ENCODE assay signal across 1 fruit fly cellular context in the genomic region with DNA sequence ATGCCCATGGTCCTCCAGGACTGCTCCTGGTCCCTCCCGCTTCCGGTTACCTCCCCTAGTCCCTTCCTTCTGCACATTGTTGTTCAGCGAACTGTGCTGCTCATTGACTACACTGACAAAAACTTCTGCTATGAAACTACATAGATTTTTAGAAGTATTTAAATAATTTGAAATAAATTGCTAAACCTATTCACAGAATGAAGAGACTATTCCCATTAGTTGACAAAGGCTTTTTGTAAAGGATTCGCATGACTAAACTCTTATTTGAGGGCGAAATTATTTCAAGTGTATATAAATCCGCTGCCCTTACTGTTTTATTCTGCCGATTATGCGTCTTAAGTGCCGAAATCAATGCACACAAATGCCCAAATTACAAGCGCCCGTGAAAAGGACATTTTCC.
TF ChIP-seq lines count a peak whose summit lies in the region.

No protein-coding gene starts in this region.

TF ChIP-seq in whole organism, embryonic, 481 proteins besides CTCF, POLR2A, EP300 and RAD21 (continued from another document and continues in another):
- TF ChIP-seq ftz-f1 (GFP tag; optimal IDR thresholded peaks at IDR 0.05; lab: Kevin White, UChicago): no peak
- no peak for TF ChIP-seq CG18011 (GFP tag; optimal IDR thresholded peaks at IDR 0.05; lab: Kevin White, UChicago)
- TF ChIP-seq zfh2 (GFP tag; optimal IDR thresholded peaks at IDR 0.05; lab: Kevin White, UChicago): no peak
- TF ChIP-seq CG2889 (GFP tag; IDR thresholded peaks at IDR 0.05; lab: Robert Waterston, UW): no peak
- TF ChIP-seq HLH4C (GFP tag; IDR thresholded peaks at IDR 0.05; lab: Robert Waterston, UW; ENCODE audit: partially characterized antibody): no peak
- no peak for TF ChIP-seq CG7963 (GFP tag; IDR thresholded peaks at IDR 0.05; lab: Robert Waterston, UW; ENCODE audit: partially characterized antibody)
- TF ChIP-seq ATbp (GFP tag; optimal IDR thresholded peaks at IDR 0.05; lab: Kevin White, UChicago): peak; percentile 28
- no peak for TF ChIP-seq Aef1 (GFP tag; IDR thresholded peaks at IDR 0.05; lab: Robert Waterston, UW)
- TF ChIP-seq CG11247 (GFP tag; IDR thresholded peaks at IDR 0.05; lab: Robert Waterston, UW): no peak
- TF ChIP-seq Blimp-1 (GFP tag; optimal IDR thresholded peaks at IDR 0.05; lab: Kevin White, UChicago): peak; percentile 53
- TF ChIP-seq CkIIα-i1 (GFP tag; IDR thresholded peaks at IDR 0.05; lab: Robert Waterston, UW): no peak
- TF ChIP-seq CG1602 (GFP tag; optimal IDR thresholded peaks at IDR 0.05; lab: Kevin White, UChicago): peak; percentile 32
- peak; percentile 86 for TF ChIP-seq CG15696 (tag; optimal IDR thresholded peaks at IDR 0.05; lab: Kevin White, UChicago)
- no peak for TF ChIP-seq CG13287 (GFP tag; IDR thresholded peaks at IDR 0.05; lab: Robert Waterston, UW; ENCODE audit: partially characterized antibody)
- TF ChIP-seq twi (tag; optimal IDR thresholded peaks at IDR 0.05; lab: Kevin White, UChicago): peak; percentile 32
- no peak for TF ChIP-seq CG6175 (GFP tag; IDR thresholded peaks at IDR 0.05; lab: Robert Waterston, UW)
- TF ChIP-seq fru (optimal IDR thresholded peaks at IDR 0.05; lab: Kevin White, UChicago): no peak
- TF ChIP-seq esg (GFP tag; conservative IDR thresholded peaks at IDR 0.05; lab: Robert Waterston, UW): no peak
- no peak for TF ChIP-seq Mrtf (GFP tag; IDR thresholded peaks at IDR 0.05; lab: Robert Waterston, UW)
- no peak for TF ChIP-seq TFAM (GFP tag; optimal IDR thresholded peaks at IDR 0.05; lab: Kevin White, UChicago)
- TF ChIP-seq CG2712 (tag; optimal IDR thresholded peaks at IDR 0.05; lab: Kevin White, UChicago): peak; percentile 83
- no peak for TF ChIP-seq sc (optimal IDR thresholded peaks at IDR 0.05; lab: Kevin White, UChicago)
- peak; percentile 56 for TF ChIP-seq sc (GFP tag; optimal IDR thresholded peaks at IDR 0.05; lab: Kevin White, UChicago)
- TF ChIP-seq phol (tag; optimal IDR thresholded peaks at IDR 0.05; lab: Kevin White, UChicago): peak; percentile 72
- TF ChIP-seq CG12104 (GFP tag; optimal IDR thresholded peaks at IDR 0.05; lab: Kevin White, UChicago): peak; percentile 2
- peak; percentile 50 for TF ChIP-seq grau (tag; optimal IDR thresholded peaks at IDR 0.05; lab: Kevin White, UChicago)
- no peak for TF ChIP-seq pho (GFP tag; optimal IDR thresholded peaks at IDR 0.05; lab: Kevin White, UChicago)
- TF ChIP-seq cwo (GFP tag; optimal IDR thresholded peaks at IDR 0.05; lab: Kevin White, UChicago): no peak
- no peak for TF ChIP-seq HLH54F (GFP tag; optimal IDR thresholded peaks at IDR 0.05; lab: Kevin White, UChicago)
- peak; percentile 33 for TF ChIP-seq CG16815 (GFP tag; optimal IDR thresholded peaks at IDR 0.05; lab: Kevin White, UChicago)
- TF ChIP-seq sr (GFP tag; IDR thresholded peaks at IDR 0.05; lab: Robert Waterston, UW): no peak
- TF ChIP-seq CG18764 (GFP tag; optimal IDR thresholded peaks at IDR 0.05; lab: Kevin White, UChicago): peak; percentile 30
- TF ChIP-seq CG10565 (GFP tag; optimal IDR thresholded peaks at IDR 0.05; lab: Kevin White, UChicago): no peak
- no peak for TF ChIP-seq sd (tag; optimal IDR thresholded peaks at IDR 0.05; lab: Kevin White, UChicago)
- peak; percentile 49 for TF ChIP-seq nerfin-1 (tag; optimal IDR thresholded peaks at IDR 0.05; lab: Kevin White, UChicago)
- no peak for TF ChIP-seq bbx (GFP tag; IDR thresholded peaks at IDR 0.05; lab: Robert Waterston, UW; ENCODE audit: partially characterized antibody)
- 0 out of 3 replicates have a peak, but pooled peaks have one; percentile 7 for TF ChIP-seq CG11456 (GFP tag; IDR thresholded peaks at IDR 0.05; lab: Robert Waterston, UW)
- TF ChIP-seq Rfx (GFP tag; IDR thresholded peaks at IDR 0.05; lab: Robert Waterston, UW): no peak
- TF ChIP-seq fd96Cb (tag; optimal IDR thresholded peaks at IDR 0.05; lab: Kevin White, UChicago): peak; percentile 57
- no peak for TF ChIP-seq wek (GFP tag; optimal IDR thresholded peaks at IDR 0.05; lab: Kevin White, UChicago)
- no peak for TF ChIP-seq CG12744 (GFP tag; optimal IDR thresholded peaks at IDR 0.05; lab: Kevin White, UChicago)
- TF ChIP-seq CG6654 (GFP tag; optimal IDR thresholded peaks at IDR 0.05; lab: Kevin White, UChicago): no peak
- TF ChIP-seq gcm2 (GFP tag; optimal IDR thresholded peaks at IDR 0.05; lab: Kevin White, UChicago): no peak
- no peak for TF ChIP-seq pita (GFP tag; optimal IDR thresholded peaks at IDR 0.05; lab: Kevin White, UChicago)
- TF ChIP-seq gsb (GFP tag; IDR thresholded peaks at IDR 0.05; lab: Robert Waterston, UW): no peak
- no peak for TF ChIP-seq CG5953 (GFP tag; IDR thresholded peaks at IDR 0.05; lab: Robert Waterston, UW)
- TF ChIP-seq Fer2 (tag; optimal IDR thresholded peaks at IDR 0.05; lab: Kevin White, UChicago): no peak
- peak; percentile 76 for TF ChIP-seq CG10267 (tag; optimal IDR thresholded peaks at IDR 0.05; lab: Kevin White, UChicago)
- no peak for TF ChIP-seq Gsc (GFP tag; IDR thresholded peaks at IDR 0.05; lab: Robert Waterston, UW)
- peak; percentile 89 for TF ChIP-seq dmrt11E (tag; optimal IDR thresholded peaks at IDR 0.05; lab: Kevin White, UChicago)
- no peak for TF ChIP-seq CG4328 (GFP tag; optimal IDR thresholded peaks at IDR 0.05; lab: Kevin White, UChicago)
- peak; percentile 57; the same call in 1 of the 2 replicates for TF ChIP-seq vvl (GFP tag; IDR thresholded peaks at IDR 0.05; lab: Robert Waterston, UW)
- TF ChIP-seq CG6254 (GFP tag; optimal IDR thresholded peaks at IDR 0.05; lab: Kevin White, UChicago): peak; percentile 57
- peak; percentile 53 for TF ChIP-seq CG10209 (GFP tag; optimal IDR thresholded peaks at IDR 0.05; lab: Kevin White, UChicago)
- TF ChIP-seq prd (optimal IDR thresholded peaks at IDR 0.05; lab: Kevin White, UChicago): no peak
- peak; percentile 82 for TF ChIP-seq prd (GFP tag; IDR thresholded peaks at IDR 0.05; lab: Robert Waterston, UW)
- TF ChIP-seq CG8089 (GFP tag; optimal IDR thresholded peaks at IDR 0.05; lab: Kevin White, UChicago): no peak
- peak; percentile 4 for TF ChIP-seq kah (GFP tag; optimal IDR thresholded peaks at IDR 0.05; lab: Kevin White, UChicago)
- TF ChIP-seq Oli (tag; optimal IDR thresholded peaks at IDR 0.05; lab: Kevin White, UChicago): peak; percentile 64
- TF ChIP-seq bigmax (GFP tag; optimal IDR thresholded peaks at IDR 0.05; lab: Kevin White, UChicago): no peak
- no peak for TF ChIP-seq CG3995 (GFP tag; optimal IDR thresholded peaks at IDR 0.05; lab: Kevin White, UChicago)
- no peak for TF ChIP-seq slou (GFP tag; optimal IDR thresholded peaks at IDR 0.05; lab: Kevin White, UChicago)
- peak; percentile 80 for TF ChIP-seq gsb-n (tag; optimal IDR thresholded peaks at IDR 0.05; lab: Kevin White, UChicago)
- TF ChIP-seq Asciz (GFP tag; optimal IDR thresholded peaks at IDR 0.05; lab: Kevin White, UChicago): peak; percentile 36
- no peak for TF ChIP-seq CG12299 (tag; optimal IDR thresholded peaks at IDR 0.05; lab: Kevin White, UChicago)
- TF ChIP-seq CG3163 (GFP tag; optimal IDR thresholded peaks at IDR 0.05; lab: Kevin White, UChicago): no peak
- TF ChIP-seq Dll (GFP tag; IDR thresholded peaks at IDR 0.05; lab: Robert Waterston, UW; ENCODE audit: partially characterized antibody): no peak
- no peak for TF ChIP-seq Taf1 (GFP tag; IDR thresholded peaks at IDR 0.05; lab: Robert Waterston, UW)
- peak; percentile 39; the same call in 1 of the 2 replicates for TF ChIP-seq chm (GFP tag; IDR thresholded peaks at IDR 0.05; lab: Robert Waterston, UW)
- TF ChIP-seq CG6765 (GFP tag; optimal IDR thresholded peaks at IDR 0.05; lab: Kevin White, UChicago): no peak
- TF ChIP-seq gt (GFP tag; IDR thresholded peaks at IDR 0.05; lab: Robert Waterston, UW): no peak
- TF ChIP-seq CG17361 (GFP tag; IDR thresholded peaks at IDR 0.05; lab: Robert Waterston, UW): peak; percentile 64; the same call in 2 of the 3 replicates
- peak; percentile 22 for TF ChIP-seq Max (GFP tag; optimal IDR thresholded peaks at IDR 0.05; lab: Kevin White, UChicago)
- no peak for TF ChIP-seq fd3F (GFP tag; optimal IDR thresholded peaks at IDR 0.05; lab: Kevin White, UChicago)
- TF ChIP-seq Dip3 (GFP tag; optimal IDR thresholded peaks at IDR 0.05; lab: Kevin White, UChicago): no peak
- TF ChIP-seq exex (tag; optimal IDR thresholded peaks at IDR 0.05; lab: Kevin White, UChicago): no peak
- TF ChIP-seq CG7745 (tag; optimal IDR thresholded peaks at IDR 0.05; lab: Kevin White, UChicago): no peak
- TF ChIP-seq Six4 (GFP tag; optimal IDR thresholded peaks at IDR 0.05; lab: Kevin White, UChicago): peak; percentile 43
- no peak for TF ChIP-seq CG4282 (GFP tag; optimal IDR thresholded peaks at IDR 0.05; lab: Kevin White, UChicago)
- TF ChIP-seq CG17385 (GFP tag; optimal IDR thresholded peaks at IDR 0.05; lab: Kevin White, UChicago): peak; percentile 13
- peak; percentile 47 for TF ChIP-seq btn (GFP tag; optimal IDR thresholded peaks at IDR 0.05; lab: Kevin White, UChicago)
- peak; percentile 3 for TF ChIP-seq CG4854 (GFP tag; optimal IDR thresholded peaks at IDR 0.05; lab: Kevin White, UChicago)
- peak; percentile 39 for TF ChIP-seq CG8924 (tag; optimal IDR thresholded peaks at IDR 0.05; lab: Kevin White, UChicago)
- TF ChIP-seq C15 (GFP tag; IDR thresholded peaks at IDR 0.05; lab: Robert Waterston, UW): no peak
- TF ChIP-seq hth (optimal IDR thresholded peaks at IDR 0.05; lab: Kevin White, UChicago): no peak
- TF ChIP-seq ham (GFP tag; IDR thresholded peaks at IDR 0.05; lab: Robert Waterston, UW): no peak
- TF ChIP-seq Sox102F (GFP tag; optimal IDR thresholded peaks at IDR 0.05; lab: Kevin White, UChicago): peak; percentile 47
- no peak for TF ChIP-seq MESR4 (GFP tag; optimal IDR thresholded peaks at IDR 0.05; lab: Kevin White, UChicago)
- TF ChIP-seq psq (GFP tag; optimal IDR thresholded peaks at IDR 0.05; lab: Kevin White, UChicago): no peak
- TF ChIP-seq ttk (GFP tag; IDR thresholded peaks at IDR 0.05; lab: Robert Waterston, UW): no peak
- TF ChIP-seq p53 (GFP tag; optimal IDR thresholded peaks at IDR 0.05; lab: Kevin White, UChicago): no peak
- no peak for TF ChIP-seq Gug (GFP tag; IDR thresholded peaks at IDR 0.05; lab: Robert Waterston, UW)
- peak; percentile 9 for TF ChIP-seq Antp (GFP tag; optimal IDR thresholded peaks at IDR 0.05; lab: Kevin White, UChicago)
- TF ChIP-seq CG43689 (GFP tag; IDR thresholded peaks at IDR 0.05; lab: Robert Waterston, UW): no peak
- no peak for TF ChIP-seq nau (GFP tag; optimal IDR thresholded peaks at IDR 0.05; lab: Kevin White, UChicago)
- no peak for TF ChIP-seq E2f2 (GFP tag; IDR thresholded peaks at IDR 0.05; lab: Robert Waterston, UW)
- TF ChIP-seq Lim3 (GFP tag; IDR thresholded peaks at IDR 0.05; lab: Robert Waterston, UW): no peak
- TF ChIP-seq CG11695 (GFP tag; IDR thresholded peaks at IDR 0.05; lab: Robert Waterston, UW): no peak
- peak; percentile 96 for TF ChIP-seq sens (GFP tag; lab: Kevin White, UChicago)
- no peak for TF ChIP-seq al (GFP tag; IDR thresholded peaks at IDR 0.05; lab: Robert Waterston, UW)
- TF ChIP-seq pum (GFP tag; optimal IDR thresholded peaks at IDR 0.05; lab: Kevin White, UChicago): peak; percentile 59
- peak; percentile 37 for TF ChIP-seq Sry-β (GFP tag; optimal IDR thresholded peaks at IDR 0.05; lab: Kevin White, UChicago)
- TF ChIP-seq bowl (GFP tag; IDR thresholded peaks at IDR 0.05; lab: Robert Waterston, UW): no peak
- peak; percentile 36 for TF ChIP-seq NC2β (GFP tag; optimal IDR thresholded peaks at IDR 0.05; lab: Kevin White, UChicago)
- peak; percentile 78 for TF ChIP-seq zf30C (GFP tag; optimal IDR thresholded peaks at IDR 0.05; lab: Kevin White, UChicago)
- no peak for TF ChIP-seq disco-r (GFP tag; optimal IDR thresholded peaks at IDR 0.05; lab: Kevin White, UChicago)
- TF ChIP-seq Atf-2 (GFP tag; optimal IDR thresholded peaks at IDR 0.05; lab: Kevin White, UChicago): peak; percentile 18
- no peak for TF ChIP-seq en (GFP tag; optimal IDR thresholded peaks at IDR 0.05; lab: Kevin White, UChicago)
- no peak for TF ChIP-seq seq (GFP tag; IDR thresholded peaks at IDR 0.05; lab: Robert Waterston, UW)
- TF ChIP-seq crc (GFP tag; optimal IDR thresholded peaks at IDR 0.05; lab: Kevin White, UChicago): no peak
- TF ChIP-seq CG11504 (tag; optimal IDR thresholded peaks at IDR 0.05; lab: Kevin White, UChicago): peak; percentile 67
- no peak for TF ChIP-seq CG16813 (GFP tag; IDR thresholded peaks at IDR 0.05; lab: Robert Waterston, UW; ENCODE audit: partially characterized antibody)
- no peak for TF ChIP-seq CG10274 (GFP tag; optimal IDR thresholded peaks at IDR 0.05; lab: Kevin White, UChicago)
- TF ChIP-seq CHES-1-like (GFP tag; optimal IDR thresholded peaks at IDR 0.05; lab: Kevin White, UChicago): no peak
- peak; percentile 67 for TF ChIP-seq nmo (GFP tag; optimal IDR thresholded peaks at IDR 0.05; lab: Kevin White, UChicago)
- TF ChIP-seq CrebB (tag; optimal IDR thresholded peaks at IDR 0.05; lab: Kevin White, UChicago): no peak
- no peak for TF ChIP-seq usp (GFP tag; optimal IDR thresholded peaks at IDR 0.05; lab: Kevin White, UChicago)
- TF ChIP-seq hkb (optimal IDR thresholded peaks at IDR 0.05; lab: Kevin White, UChicago): no peak
- TF ChIP-seq hkb (GFP tag; IDR thresholded peaks at IDR 0.05; lab: Robert Waterston, UW): peak; percentile 54; the same call in 1 of the 2 replicates
- TF ChIP-seq E2f1 (GFP tag; IDR thresholded peaks at IDR 0.05; lab: Robert Waterston, UW): no peak
- peak; percentile 36 for TF ChIP-seq bcd (GFP tag; optimal IDR thresholded peaks at IDR 0.05; lab: Kevin White, UChicago)
- peak; percentile 37 for TF ChIP-seq CG16863 (GFP tag; optimal IDR thresholded peaks at IDR 0.05; lab: Kevin White, UChicago)
- TF ChIP-seq Sox100B (GFP tag; optimal IDR thresholded peaks at IDR 0.05; lab: Kevin White, UChicago): no peak
- no peak for TF ChIP-seq cas (GFP tag; IDR thresholded peaks at IDR 0.05; lab: Robert Waterston, UW)
- no peak for TF ChIP-seq CG17802 (tag; optimal IDR thresholded peaks at IDR 0.05; lab: Kevin White, UChicago)
- no peak for TF ChIP-seq kni (GFP tag; optimal IDR thresholded peaks at IDR 0.05; lab: Kevin White, UChicago)
- peak; percentile 73 for TF ChIP-seq CG31441 (GFP tag; IDR thresholded peaks at IDR 0.05; lab: Robert Waterston, UW)
- TF ChIP-seq CG3726 (GFP tag; IDR thresholded peaks at IDR 0.05; lab: Robert Waterston, UW): no peak
- no peak for TF ChIP-seq Dbx (GFP tag; IDR thresholded peaks at IDR 0.05; lab: Robert Waterston, UW)
- TF ChIP-seq Ravus (GFP tag; IDR thresholded peaks at IDR 0.05; lab: Robert Waterston, UW): no peak
- TF ChIP-seq Poxn (GFP tag; IDR thresholded peaks at IDR 0.05; lab: Robert Waterston, UW): no peak
- peak; percentile 9 for TF ChIP-seq CG33213 (GFP tag; optimal IDR thresholded peaks at IDR 0.05; lab: Kevin White, UChicago)
- TF ChIP-seq jigr1 (GFP tag; IDR thresholded peaks at IDR 0.05; lab: Robert Waterston, UW): no peak
